Worm (Caenorhabditis elegans): ENCODE measurements around the gene C04F6.7.

DNA sequence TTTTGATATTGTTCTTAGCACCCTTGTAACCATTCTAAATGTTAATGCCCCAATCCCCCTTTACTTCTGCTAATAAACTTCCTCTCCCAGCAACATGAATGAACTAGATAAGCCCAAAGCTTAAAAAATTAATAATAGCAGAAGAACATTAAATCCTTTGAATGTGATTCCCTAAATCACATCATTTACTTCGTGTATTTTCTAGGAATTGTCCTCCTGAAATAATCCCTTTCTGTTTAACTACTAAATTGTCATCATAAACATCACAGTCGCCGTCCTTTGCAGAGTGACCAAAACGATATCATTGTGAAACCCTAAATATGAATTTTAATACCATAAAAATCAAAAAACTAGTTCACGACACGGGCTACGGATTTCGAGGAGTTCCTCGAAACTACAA lies 2.9 kb downstream of the C04F6.7 start:
- TF ChIP-seq aptf-3 (GFP tag; IDR thresholded peaks at IDR 0.05) (no peak), dpl-1 (GFP tag; optimal IDR thresholded peaks at IDR 0.05) (no peak), F10E7.11 (tag; optimal IDR thresholded peaks at IDR 0.05) (no peak), let-526 (GFP tag; IDR thresholded peaks at IDR 0.05) (no peak), snpc-4 (GFP tag; optimal IDR thresholded peaks at IDR 0.05) (no peak), snpc-4 (tag; optimal IDR thresholded peaks at IDR 0.05) (no peak), ztf-25 (GFP tag; IDR thresholded peaks at IDR 0.05) (no peak), hsf-1 (GFP tag; IDR thresholded peaks at IDR 0.05) (no peak), pha-4 (tag; optimal IDR thresholded peaks at IDR 0.05) (no peak), ztf-26 (tag; optimal IDR thresholded peaks at IDR 0.05) (no peak)

Measured in whole organism, young adult.